Fruit fly (Drosophila melanogaster): Measurements from ENCODE around the gene CG32409.

DNA sequence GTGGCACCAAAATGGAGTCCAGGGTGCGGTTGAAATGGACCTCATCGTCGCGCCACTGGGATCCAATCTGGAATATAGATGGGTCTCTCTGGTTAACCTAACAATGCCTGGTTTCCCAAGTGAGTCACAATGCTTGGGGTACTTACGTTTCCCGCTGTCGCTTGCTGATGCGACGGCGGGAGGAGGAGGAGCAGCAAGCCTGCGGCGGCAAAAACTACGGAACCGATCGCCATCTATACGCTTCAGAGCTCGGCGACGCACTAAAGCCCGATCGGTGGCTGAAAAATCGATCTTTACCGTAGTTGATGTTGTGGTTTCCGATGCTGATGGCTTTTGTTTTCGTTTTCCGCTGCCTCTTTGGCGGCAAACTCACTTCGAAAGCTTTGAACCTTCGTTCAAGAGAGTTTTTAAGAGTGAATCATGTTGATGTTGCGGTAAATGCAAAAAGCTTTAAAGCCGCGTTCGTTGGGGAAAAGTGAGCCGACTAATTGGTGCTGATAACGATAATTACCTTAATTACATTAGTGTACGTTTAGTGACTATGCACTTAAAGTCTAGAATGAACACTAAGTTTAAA is 2.9 kb downstream of the CG32409 start, which contains the start of gene QC:
- TF ChIP-seq dimm (GFP tag; IDR thresholded peaks at IDR 0.05) (no peak), ems (GFP tag; optimal IDR thresholded peaks at IDR 0.05) (no peak), gcm (GFP tag; optimal IDR thresholded peaks at IDR 0.05) (no peak), ken (GFP tag; IDR thresholded peaks at IDR 0.05) (no peak), so (GFP tag; IDR thresholded peaks at IDR 0.05) (no peak), CG17359 (tag; optimal IDR thresholded peaks at IDR 0.05) (no peak), sob (GFP tag; IDR thresholded peaks at IDR 0.05) (peak; percentile 35; the same call in 1 of the 2 replicates), gsb (GFP tag; IDR thresholded peaks at IDR 0.05) (no peak), CG33213 (GFP tag; optimal IDR thresholded peaks at IDR 0.05) (no peak)
